Fruit fly (Drosophila melanogaster): Measurements from ENCODE around the gene CG14834.
A peak's percentile ranks its signal among the peaks of the same experiment; 100 is the strongest.

CG14834 gene

DNA sequence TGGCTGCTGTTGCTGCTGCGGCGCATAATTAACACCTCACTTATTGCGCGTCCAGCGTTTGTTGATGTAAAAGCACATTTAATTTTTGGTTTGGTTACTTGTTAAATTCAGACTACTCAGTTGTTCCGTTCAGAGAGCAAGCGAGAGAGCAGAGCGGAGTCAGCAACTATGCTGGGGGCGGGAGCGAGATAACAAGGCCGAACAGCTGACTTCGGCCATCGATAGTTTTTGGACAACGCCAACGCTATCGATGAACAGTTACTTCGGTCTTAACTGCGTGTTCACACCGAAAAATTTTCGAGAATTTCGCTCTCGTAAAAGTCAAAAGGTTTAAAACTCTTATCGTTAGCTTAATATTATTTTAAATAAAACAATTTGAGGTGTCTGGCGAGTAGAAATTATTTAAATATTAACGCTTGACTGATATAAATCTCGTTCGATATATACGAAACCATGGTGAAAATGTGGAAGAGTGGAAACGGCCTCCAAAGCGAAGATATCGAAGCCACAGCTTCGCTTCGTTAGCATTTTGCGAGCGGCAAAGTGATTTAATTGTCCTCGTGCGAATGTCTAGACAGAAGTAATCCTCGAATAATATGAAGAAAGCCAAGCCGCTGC is 34.5 kb upstream of the CG14834 start, which contains the start of the genes SMSr and smid (continued):
- peak; percentile 48 for TF ChIP-seq CG18619 (GFP tag; optimal IDR thresholded peaks at IDR 0.05)
- TF ChIP-seq odd (GFP tag; optimal IDR thresholded peaks at IDR 0.05): no peak
- TF ChIP-seq zen2 (GFP tag; IDR thresholded peaks at IDR 0.05; ENCODE audit: partially characterized antibody): peak; percentile 53; the same call in 2 of the 3 replicates
- TF ChIP-seq PHDP (tag; optimal IDR thresholded peaks at IDR 0.05): peak; percentile 60
- TF ChIP-seq CG4854 (GFP tag; optimal IDR thresholded peaks at IDR 0.05): peak; percentile 52
- TF ChIP-seq dpn (GFP tag; optimal IDR thresholded peaks at IDR 0.05): peak; percentile 63 to 65
- TF ChIP-seq crc (GFP tag; optimal IDR thresholded peaks at IDR 0.05): peak; percentile 15
- peak; percentile 20 for TF ChIP-seq CG15011 (GFP tag; optimal IDR thresholded peaks at IDR 0.05)
- TF ChIP-seq CG17361 (GFP tag; IDR thresholded peaks at IDR 0.05): peak; percentile 82
- peak; percentile 64 for TF ChIP-seq CG12155 (GFP tag; optimal IDR thresholded peaks at IDR 0.05)
- TF ChIP-seq CG13775 (GFP tag; optimal IDR thresholded peaks at IDR 0.05): peak; percentile 78
- no peak for TF ChIP-seq CG6254 (GFP tag; optimal IDR thresholded peaks at IDR 0.05)
- TF ChIP-seq CG14441 (GFP tag; IDR thresholded peaks at IDR 0.05): peak; percentile 44
- peak; percentile 53 for TF ChIP-seq CG10209 (GFP tag; optimal IDR thresholded peaks at IDR 0.05)
- no peak for TF ChIP-seq cato (GFP tag; optimal IDR thresholded peaks at IDR 0.05; ENCODE audit: borderline replicate concordance)
- peak; percentile 92 for TF ChIP-seq row (GFP tag; IDR thresholded peaks at IDR 0.05)
- peak; percentile 53 for TF ChIP-seq fu2 (GFP tag; optimal IDR thresholded peaks at IDR 0.05)
- TF ChIP-seq CG9797 (GFP tag; optimal IDR thresholded peaks at IDR 0.05): peak; percentile 42
- TF ChIP-seq Max (GFP tag; optimal IDR thresholded peaks at IDR 0.05): peak; percentile 74
- TF ChIP-seq CG4360 (GFP tag; IDR thresholded peaks at IDR 0.05): no peak
- no peak for TF ChIP-seq E2f1 (GFP tag; IDR thresholded peaks at IDR 0.05)
- TF ChIP-seq dysf (GFP tag; IDR thresholded peaks at IDR 0.05): peak; percentile 67; the same call in 2 of the 3 replicates
- no peak for TF ChIP-seq Lim3 (GFP tag; IDR thresholded peaks at IDR 0.05)
- TF ChIP-seq maf-S (GFP tag; optimal IDR thresholded peaks at IDR 0.05): peak; percentile 44
- no peak for TF ChIP-seq TFAM (GFP tag; optimal IDR thresholded peaks at IDR 0.05)
- TF ChIP-seq slou (GFP tag; optimal IDR thresholded peaks at IDR 0.05): peak; percentile 23
- TF ChIP-seq CG12769 (tag; optimal IDR thresholded peaks at IDR 0.05): no peak
- no peak for TF ChIP-seq CG14667 (GFP tag; IDR thresholded peaks at IDR 0.05)
- TF ChIP-seq Tbp (GFP tag; optimal IDR thresholded peaks at IDR 0.05): no peak
- TF ChIP-seq CG11696 (GFP tag; IDR thresholded peaks at IDR 0.05): no peak
- TF ChIP-seq CG16815 (GFP tag; optimal IDR thresholded peaks at IDR 0.05): peak; percentile 19
- no peak for TF ChIP-seq pan (optimal IDR thresholded peaks at IDR 0.05)
- TF ChIP-seq pan (GFP tag; optimal IDR thresholded peaks at IDR 0.05 in 1 of 2, IDR thresholded peaks at IDR 0.05 in 1 of 2): peak in 1 of 2 experiments; percentile 47
- TF ChIP-seq ken (GFP tag; IDR thresholded peaks at IDR 0.05): 0 out of 3 replicates have a peak, but pooled peaks have one; percentile 55
- no peak for TF ChIP-seq yki (optimal IDR thresholded peaks at IDR 0.05)
- TF ChIP-seq trh (GFP tag; optimal IDR thresholded peaks at IDR 0.05): no peak
- peak; percentile 77 for TF ChIP-seq Sry-δ (GFP tag; optimal IDR thresholded peaks at IDR 0.05)
- TF ChIP-seq az2 (GFP tag; optimal IDR thresholded peaks at IDR 0.05): peak; percentile 45
- no peak for TF ChIP-seq bowl (GFP tag; IDR thresholded peaks at IDR 0.05)
- TF ChIP-seq lilli (GFP tag; optimal IDR thresholded peaks at IDR 0.05): peak; percentile 81
- TF ChIP-seq ci (GFP tag; IDR thresholded peaks at IDR 0.05): 0 out of 3 replicates have a peak, but pooled peaks have one; percentile 26
- TF ChIP-seq btn (GFP tag; optimal IDR thresholded peaks at IDR 0.05): no peak
- TF ChIP-seq CG3407 (GFP tag; optimal IDR thresholded peaks at IDR 0.05): peak; percentile 21
- TF ChIP-seq Dip2 (GFP tag; IDR thresholded peaks at IDR 0.05): no peak
- peak; percentile 42 for TF ChIP-seq bab2 (GFP tag; optimal IDR thresholded peaks at IDR 0.05)
- TF ChIP-seq CG10267 (tag; optimal IDR thresholded peaks at IDR 0.05): peak; percentile 65
- no peak for TF ChIP-seq cg (GFP tag; optimal IDR thresholded peaks at IDR 0.05)
- TF ChIP-seq Mes4 (GFP tag; optimal IDR thresholded peaks at IDR 0.05): no peak
- no peak for TF ChIP-seq oc (tag; optimal IDR thresholded peaks at IDR 0.05)
- no peak for TF ChIP-seq br (optimal IDR thresholded peaks at IDR 0.05)
- peak; percentile 23 for TF ChIP-seq B-H2 (GFP tag; optimal IDR thresholded peaks at IDR 0.05)
- no peak for TF ChIP-seq repo (GFP tag; optimal IDR thresholded peaks at IDR 0.05)
